Fruit fly (Drosophila melanogaster): Measurements from ENCODE around the gene CG43773.
A peak's percentile ranks its signal among the peaks of the same experiment; 100 is the strongest.

CG43773 gene

dm6 chr2L:4045185-4045814 is 37.8 kb downstream of the CG43773 start (continued):
- peak; percentile 3 for TF ChIP-seq Bdp1 (GFP tag; optimal IDR thresholded peaks at IDR 0.05)
- no peak for TF ChIP-seq sd (tag; optimal IDR thresholded peaks at IDR 0.05)
- TF ChIP-seq trh (GFP tag; optimal IDR thresholded peaks at IDR 0.05): peak; percentile 18
- TF ChIP-seq Abd-B (GFP tag; optimal IDR thresholded peaks at IDR 0.05): no peak
- TF ChIP-seq tna (GFP tag; IDR thresholded peaks at IDR 0.05; ENCODE audit: partially characterized antibody): no peak
- TF ChIP-seq Xbp1 (GFP tag; optimal IDR thresholded peaks at IDR 0.05): peak; percentile 39
- TF ChIP-seq CG7928 (GFP tag; optimal IDR thresholded peaks at IDR 0.05): no peak
- no peak for TF ChIP-seq NfI (GFP tag; optimal IDR thresholded peaks at IDR 0.05)
- peak; percentile 55 for TF ChIP-seq CG12236 (GFP tag; optimal IDR thresholded peaks at IDR 0.05)
- TF ChIP-seq Drgx (GFP tag; IDR thresholded peaks at IDR 0.05): peak; percentile 67
- TF ChIP-seq fu2 (GFP tag; optimal IDR thresholded peaks at IDR 0.05): no peak
- peak; percentile 9 for TF ChIP-seq Fer3 (tag; optimal IDR thresholded peaks at IDR 0.05)
- no peak for TF ChIP-seq Opbp (GFP tag; IDR thresholded peaks at IDR 0.05; ENCODE audit: partially characterized antibody)
- peak; percentile 45; the same call in 1 of the 3 replicates for TF ChIP-seq ken (GFP tag; IDR thresholded peaks at IDR 0.05)
- TF ChIP-seq Oli (tag; optimal IDR thresholded peaks at IDR 0.05): peak; percentile 68
- TF ChIP-seq jing (GFP tag; optimal IDR thresholded peaks at IDR 0.05): no peak
- TF ChIP-seq Mes4 (GFP tag; optimal IDR thresholded peaks at IDR 0.05): peak; percentile 63
- TF ChIP-seq Dfd (GFP tag; optimal IDR thresholded peaks at IDR 0.05): no peak
- TF ChIP-seq gfzf (GFP tag; optimal IDR thresholded peaks at IDR 0.05): no peak
- peak; percentile 7 for TF ChIP-seq CG12659 (GFP tag; optimal IDR thresholded peaks at IDR 0.05)
- TF ChIP-seq CG6689 (GFP tag; IDR thresholded peaks at IDR 0.05): peak; percentile 66
- no peak for TF ChIP-seq Mad (GFP tag; optimal IDR thresholded peaks at IDR 0.05)
- peak; percentile 26 for TF ChIP-seq CG6654 (GFP tag; optimal IDR thresholded peaks at IDR 0.05)
- TF ChIP-seq Xrp1 (GFP tag; IDR thresholded peaks at IDR 0.05): peak; percentile 87
- TF ChIP-seq CG16863 (GFP tag; optimal IDR thresholded peaks at IDR 0.05): peak; percentile 54
- no peak; the same call in 2 of the 3 replicates for TF ChIP-seq CG34422 (GFP tag; IDR thresholded peaks at IDR 0.05)
- no peak for TF ChIP-seq CG10565 (GFP tag; optimal IDR thresholded peaks at IDR 0.05)
- TF ChIP-seq dmrt11E (tag; optimal IDR thresholded peaks at IDR 0.05): peak; percentile 83
- TF ChIP-seq kah (GFP tag; optimal IDR thresholded peaks at IDR 0.05): peak; percentile 3
- peak; percentile 18 for TF ChIP-seq CG10431 (GFP tag; optimal IDR thresholded peaks at IDR 0.05)
- TF ChIP-seq CG18764 (GFP tag; optimal IDR thresholded peaks at IDR 0.05): peak; percentile 25
- peak; percentile 69 for TF ChIP-seq crol (GFP tag; IDR thresholded peaks at IDR 0.05)
- no peak for TF ChIP-seq CG17186 (GFP tag; optimal IDR thresholded peaks at IDR 0.05)
- TF ChIP-seq Dek (tag; optimal IDR thresholded peaks at IDR 0.05): no peak
- TF ChIP-seq chif (GFP tag; optimal IDR thresholded peaks at IDR 0.05): peak; percentile 59 to 76
- peak; percentile 32 for TF ChIP-seq CG7745 (tag; optimal IDR thresholded peaks at IDR 0.05)
- peak; percentile 18 for TF ChIP-seq Max (GFP tag; optimal IDR thresholded peaks at IDR 0.05)
- TF ChIP-seq chn (GFP tag; optimal IDR thresholded peaks at IDR 0.05): peak; percentile 64
- peak; percentile 34 for TF ChIP-seq CG1233 (GFP tag; optimal IDR thresholded peaks at IDR 0.05)
- TF ChIP-seq eyg (GFP tag; optimal IDR thresholded peaks at IDR 0.05): no peak
- peak; percentile 79 for TF ChIP-seq croc (GFP tag; conservative IDR thresholded peaks at IDR 0.05)
- TF ChIP-seq CG30431 (GFP tag; optimal IDR thresholded peaks at IDR 0.05): peak; percentile 35
- no peak for TF ChIP-seq Trl (optimal IDR thresholded peaks at IDR 0.05)
- TF ChIP-seq Trl (GFP tag; optimal IDR thresholded peaks at IDR 0.05): peak; percentile 34
- peak; percentile 64 for TF ChIP-seq CG4707 (GFP tag; optimal IDR thresholded peaks at IDR 0.05)
- no peak for TF ChIP-seq CG3847 (GFP tag; IDR thresholded peaks at IDR 0.05)
- peak; percentile 28 for TF ChIP-seq CG10654 (GFP tag; optimal IDR thresholded peaks at IDR 0.05)
- peak; percentile 37 for TF ChIP-seq Camta (GFP tag; optimal IDR thresholded peaks at IDR 0.05)
- TF ChIP-seq CG6791 (GFP tag; IDR thresholded peaks at IDR 0.05; ENCODE audit: partially characterized antibody): no peak
- no peak for TF ChIP-seq inv (GFP tag; IDR thresholded peaks at IDR 0.05; ENCODE audit: partially characterized antibody)

Data from whole organism, embryonic.